Fruit fly (Drosophila melanogaster): ENCODE data around the gene stx.

dm6 chrX:10738151-10738430 lies 6.7 kb downstream of the stx start:
- TF ChIP-seq psq (optimal IDR thresholded peaks at IDR 0.05) (no peak), insv (optimal IDR thresholded peaks at IDR 0.05) (no peak), h (optimal IDR thresholded peaks at IDR 0.05) (no peak), Myc (optimal IDR thresholded peaks at IDR 0.05) (no peak), ttk (optimal IDR thresholded peaks at IDR 0.05) (no peak), Sin3A (optimal IDR thresholded peaks at IDR 0.05) (no peak)
